Worm (Caenorhabditis elegans) whole organism, L3 larva: ENCODE results near the gene ZK262.8.

Experiments used
- ama-1 ChIP-seq: fragments of 150-350 bp; optimal IDR thresholded peaks from 2 replicates; lab custom pipeline; 2018
- ceh-28 ChIP-seq: fragments of 150-350 bp; optimal IDR thresholded peaks from 2 replicates; lab custom pipeline; 2014; ENCODE audit warnings: missing biosample characterization, missing genetic modification reagents, missing genetic modification characterization
- elt-3 ChIP-seq, 3 experiments: fragments of 150-350 bp in 1 of 3; sonication (generic microtip) in 2 of 3; optimal IDR thresholded peaks; 2 replicates in 2 of 3; 4 replicates in 1 of 3; lab custom pipeline; 2014 to 2017; ENCODE audit warnings: missing biosample characterization in 3 of 3, missing genetic modification characterization in 3 of 3
- fkh-10 ChIP-seq: sonication (generic microtip); optimal IDR thresholded peaks from 2 replicates; lab custom pipeline; 2017; ENCODE audit warnings: missing biosample characterization, missing genetic modification reagents, missing genetic modification characterization
- fos-1 ChIP-seq: fragments of 150-350 bp; optimal IDR thresholded peaks from 2 replicates; lab custom pipeline; 2014; ENCODE audit warnings: missing biosample characterization, missing genetic modification characterization
- hmg-11 ChIP-seq: sonication (generic microtip); optimal IDR thresholded peaks from 2 replicates; lab custom pipeline; 2016; ENCODE audit warnings: missing genetic modification characterization, missing compliant biosample characterization
- lin-39 ChIP-seq: fragments of 150-350 bp; optimal IDR thresholded peaks from 2 replicates; lab custom pipeline; 2018; ENCODE audit warnings: missing biosample characterization, missing genetic modification reagents, missing genetic modification characterization
- nhr-12 ChIP-seq: fragments of 150-350 bp; optimal IDR thresholded peaks from 2 replicates; lab custom pipeline; 2014; ENCODE audit warnings: missing biosample characterization, missing genetic modification characterization
- nhr-77 ChIP-seq: fragments of 150-350 bp; optimal IDR thresholded peaks from 2 replicates; lab custom pipeline; 2014; ENCODE audit warnings: missing biosample characterization, missing genetic modification characterization
- tbx-2 ChIP-seq: sonication (generic microtip); optimal IDR thresholded peaks from 2 replicates; lab custom pipeline; 2016; ENCODE audit warnings: mild to moderate bottlenecking, missing genetic modification characterization, missing compliant biosample characterization
- zag-1 ChIP-seq: fragments of 150-350 bp; optimal IDR thresholded peaks from 2 replicates; lab custom pipeline; 2014; ENCODE audit warnings: missing biosample characterization, missing genetic modification characterization

- TF ChIP-seq nhr-77 (tag; lab: Kevin White, UChicago) (no peak), ceh-28 (tag; lab: Kevin White, UChicago) (no peak), zag-1 (tag; lab: Kevin White, UChicago) (no peak), lin-39 (no peak), hmg-11 (tag; lab: Kevin White, UChicago) (no peak), nhr-12 (tag; lab: Kevin White, UChicago) (no peak), fos-1 (tag; lab: Kevin White, UChicago) (no peak), tbx-2 (tag; lab: Kevin White, UChicago) (no peak), ama-1 (no peak), fkh-10 (GFP tag; lab: Kevin White, UChicago) (no peak), elt-3 (tag; optimal IDR thresholded peaks at IDR 0.05; lab: Kevin White, UChicago) (no peak)
Observed at ce11 chrV:18474223-18474622, 36.0 kb downstream of the ZK262.8 start, which contains the start of gene srh-181.
